Fruit fly (Drosophila melanogaster): Measurements from ENCODE around the gene Lcp65Ag3.

DNA sequence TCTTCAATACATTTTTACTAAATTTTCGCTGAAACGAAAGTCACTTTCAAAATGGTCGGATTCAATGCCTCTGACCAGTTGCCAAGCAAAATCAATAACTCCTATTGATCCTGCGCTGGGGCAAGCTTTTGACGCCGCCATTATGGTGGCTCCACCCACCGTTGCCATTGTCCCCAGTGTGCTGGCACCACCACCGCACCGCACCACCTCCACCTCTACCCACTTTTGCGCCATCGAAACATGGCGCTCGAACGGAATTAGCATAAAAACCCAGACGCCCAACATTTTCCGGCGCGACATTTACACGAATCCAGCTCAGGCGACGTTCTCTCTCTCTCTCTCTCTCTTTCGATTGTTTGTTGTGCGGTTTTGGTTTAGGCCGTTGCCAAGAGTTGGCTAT, 13.9 kb downstream of the Lcp65Ag3 start:
- no peak for TF ChIP-seq CrebA (GFP tag; optimal IDR thresholded peaks at IDR 0.05; ENCODE audit: borderline replicate concordance)
- no peak for TF ChIP-seq pan (optimal IDR thresholded peaks at IDR 0.05)
- TF ChIP-seq psq (GFP tag; optimal IDR thresholded peaks at IDR 0.05) = no peak
- no peak for TF ChIP-seq Dif (GFP tag; optimal IDR thresholded peaks at IDR 0.05; ENCODE audit: partially characterized antibody)
- no peak for TF ChIP-seq Jra (GFP tag; optimal IDR thresholded peaks at IDR 0.05)
- TF ChIP-seq Myc (optimal IDR thresholded peaks at IDR 0.05) = no peak
- no peak for TF ChIP-seq OdsH (GFP tag; optimal IDR thresholded peaks at IDR 0.05)
- no peak for TF ChIP-seq Mio (GFP tag; optimal IDR thresholded peaks at IDR 0.05)
- TF ChIP-seq Dfd (GFP tag; optimal IDR thresholded peaks at IDR 0.05) = no peak
- no peak for TF ChIP-seq Abd-B (GFP tag; optimal IDR thresholded peaks at IDR 0.05)
- no peak for TF ChIP-seq Rel (GFP tag; optimal IDR thresholded peaks at IDR 0.05)
- no peak for TF ChIP-seq Rel (tag; optimal IDR thresholded peaks at IDR 0.05)
